Fruit fly (Drosophila melanogaster) whole organism, embryonic: Measurements from ENCODE around the gene CG2540.

Experiments
- ATbp ChIP-seq: fragments of 200-800 bp; sonication (Bioruptor generic); optimal IDR thresholded peaks from 2 replicates; lab custom pipeline; 2017; ENCODE audit warnings: missing biosample characterization, mild to moderate bottlenecking, missing genetic modification characterization, missing genetic modification reagents
- Adf1 ChIP-seq: fragments of 200-800 bp; sonication (Bioruptor generic); IDR thresholded peaks from 2 replicates; pipeline ENCODE4 v1.3.6; 2022; ENCODE audit warnings: missing biosample characterization, missing genetic modification characterization
- Antp ChIP-seq: fragments of 200-800 bp; sonication (Bioruptor generic); optimal IDR thresholded peaks from 3 replicates; lab custom pipeline; 2016; ENCODE audit warnings: missing biosample characterization, missing genetic modification characterization
- Atf3 ChIP-seq: fragments of 200-800 bp; sonication (Bioruptor generic); optimal IDR thresholded peaks from 3 replicates; lab custom pipeline; 2016; ENCODE audit warnings: missing biosample characterization, missing genetic modification characterization
- BtbVII ChIP-seq: fragments of 200-800 bp; sonication (Bioruptor generic); optimal IDR thresholded peaks from 3 replicates; lab custom pipeline; 2017; ENCODE audit warnings: missing biosample characterization, mild to moderate bottlenecking, missing genetic modification characterization
- CG11093 ChIP-seq: fragments of 200-800 bp; sonication (Bioruptor generic); IDR thresholded peaks from 3 replicates; pipeline ENCODE4 v1.3.6; 2022; ENCODE audit warnings: missing biosample characterization, missing genetic modification characterization
- CG12155 ChIP-seq: fragments of 200-800 bp; sonication (Bioruptor generic); optimal IDR thresholded peaks from 3 replicates; lab custom pipeline; 2016; ENCODE audit warnings: missing biosample characterization, missing genetic modification characterization
- CG12219 ChIP-seq: fragments of 200-800 bp; sonication (Bioruptor generic); optimal IDR thresholded peaks from 3 replicates; lab custom pipeline; 2018; ENCODE audit warnings: missing biosample characterization, mild to moderate bottlenecking, missing genetic modification characterization
- CG14710 ChIP-seq: fragments of 200-800 bp; sonication (Bioruptor generic); optimal IDR thresholded peaks from 3 replicates; lab custom pipeline; 2019; ENCODE audit warnings: missing biosample characterization, mild to moderate bottlenecking, missing genetic modification characterization, moderate library complexity
- CG15514 ChIP-seq: fragments of 200-800 bp; sonication (Bioruptor generic); optimal IDR thresholded peaks from 3 replicates; lab custom pipeline; 2017; ENCODE audit warnings: missing biosample characterization, missing genetic modification characterization, mild to moderate bottlenecking, moderate library complexity, missing genetic modification reagents
- CG2129 ChIP-seq: fragments of 200-800 bp; sonication (Bioruptor generic); IDR thresholded peaks from 2 replicates; pipeline ENCODE4 v1.3.6; 2022; ENCODE audit warnings: missing biosample characterization, missing genetic modification characterization; ENCODE audit not compliant: partially characterized antibody
- CG30020 ChIP-seq: fragments of 200-800 bp; optimal IDR thresholded peaks from 2 replicates; lab custom pipeline; 2019; ENCODE audit warnings: missing biosample characterization, mild to moderate bottlenecking, missing genetic modification characterization, moderate library complexity
- CG30431 ChIP-seq: fragments of 200-800 bp; sonication (Bioruptor generic); optimal IDR thresholded peaks from 2 replicates; lab custom pipeline; 2017; ENCODE audit warnings: missing biosample characterization, missing genetic modification characterization
- CG31365 ChIP-seq: fragments of 200-800 bp; sonication (Bioruptor generic); optimal IDR thresholded peaks from 2 replicates; lab custom pipeline; 2018; ENCODE audit warnings: missing biosample characterization, mild to moderate bottlenecking, missing genetic modification characterization
- CG4282 ChIP-seq: fragments of 200-800 bp; sonication (Bioruptor generic); optimal IDR thresholded peaks from 2 replicates; lab custom pipeline; 2016; ENCODE audit warnings: missing biosample characterization, missing genetic modification characterization
- CG8924 ChIP-seq: fragments of 200-800 bp; optimal IDR thresholded peaks from 3 replicates; lab custom pipeline; 2019; ENCODE audit warnings: missing biosample characterization, mild to moderate bottlenecking, missing genetic modification characterization, moderate library complexity
- CG9609 ChIP-seq: fragments of 200-800 bp; sonication (Bioruptor generic); optimal IDR thresholded peaks from 3 replicates; lab custom pipeline; 2016; ENCODE audit warnings: missing biosample characterization, missing genetic modification characterization
- CoRest ChIP-seq: fragments of 200-800 bp; sonication (Bioruptor generic); optimal IDR thresholded peaks from 3 replicates; lab custom pipeline; 2018; ENCODE audit warnings: missing biosample characterization, mild to moderate bottlenecking, missing genetic modification characterization, moderate library complexity
- Deaf1 ChIP-seq: fragments of 200-800 bp; optimal IDR thresholded peaks from 3 replicates; lab custom pipeline; 2019; ENCODE audit warnings: missing biosample characterization, mild to moderate bottlenecking, missing genetic modification characterization, moderate library complexity
- E2f2 ChIP-seq: fragments of 200-800 bp; sonication (Bioruptor generic); IDR thresholded peaks from 2 replicates; pipeline ENCODE4 v1.3.6; 2022; ENCODE audit warnings: missing biosample characterization, missing genetic modification characterization
- Ets97D ChIP-seq: fragments of 200-800 bp; sonication (Bioruptor generic); optimal IDR thresholded peaks from 3 replicates; lab custom pipeline; 2016; ENCODE audit warnings: missing biosample characterization, missing genetic modification characterization
- HHEX ChIP-seq: fragments of 200-800 bp; sonication (Bioruptor generic); optimal IDR thresholded peaks from 3 replicates; lab custom pipeline; 2017; ENCODE audit warnings: missing biosample characterization, mild to moderate bottlenecking, missing genetic modification characterization, missing genetic modification reagents
- Hr78 ChIP-seq, 2 experiments: fragments of 200-800 bp in 1 of 2; fragments of >200 bp in 1 of 2; sonication (Bioruptor generic) in 1 of 2; optimal IDR thresholded peaks; 2 replicates each; lab custom pipeline; 2017 to 2019; ENCODE audit warnings: missing biosample characterization in 2 of 2, missing genetic modification characterization in 2 of 2, mild to moderate bottlenecking in 1 of 2, moderate library complexity in 1 of 2
- Hsf ChIP-seq: fragments of 200-800 bp; sonication (Bioruptor generic); optimal IDR thresholded peaks from 3 replicates; lab custom pipeline; 2016; ENCODE audit warnings: missing biosample characterization, missing genetic modification characterization
- Mad ChIP-seq: fragments of 200-800 bp; sonication (Bioruptor generic); optimal IDR thresholded peaks from 2 replicates; lab custom pipeline; 2016; ENCODE audit warnings: missing biosample characterization, missing genetic modification characterization
- Sry-δ ChIP-seq: fragments of 200-800 bp; sonication (Bioruptor generic); optimal IDR thresholded peaks from 2 replicates; lab custom pipeline; 2016; ENCODE audit warnings: missing biosample characterization, missing genetic modification characterization
- Stat92E ChIP-seq, 3 experiments: fragments of >200 bp in 2 of 3; fragments of 200-800 bp in 1 of 3; sonication (Bioruptor generic) in 1 of 3; optimal IDR thresholded peaks; 2 replicates each; lab custom pipeline; 2017 to 2019; ENCODE audit warnings: missing biosample characterization in 3 of 3, missing genetic modification characterization in 3 of 3, mild to moderate bottlenecking in 1 of 3, moderate library complexity in 1 of 3
- Xbp1 ChIP-seq: fragments of 200-800 bp; sonication (Bioruptor generic); optimal IDR thresholded peaks from 3 replicates; lab custom pipeline; 2016; ENCODE audit warnings: missing biosample characterization, mild to moderate bottlenecking, missing genetic modification characterization
- YL-1 ChIP-seq: fragments of 200-800 bp; sonication (Bioruptor generic); optimal IDR thresholded peaks from 3 replicates; lab custom pipeline; 2017; ENCODE audit warnings: missing biosample characterization, mild to moderate bottlenecking, missing genetic modification characterization
- al ChIP-seq: fragments of 200-800 bp; sonication (Bioruptor generic); IDR thresholded peaks from 2 replicates; pipeline ENCODE4 v1.3.6; 2022; ENCODE audit warnings: missing biosample characterization, missing genetic modification characterization
- bab2 ChIP-seq: fragments of 200-800 bp; sonication (Bioruptor generic); optimal IDR thresholded peaks from 2 replicates; lab custom pipeline; 2016; ENCODE audit warnings: missing biosample characterization, missing genetic modification characterization
- cato ChIP-seq: fragments of 200-800 bp; sonication (Bioruptor generic); optimal IDR thresholded peaks from 2 replicates; lab custom pipeline; 2016; ENCODE audit warnings: missing biosample characterization, missing genetic modification characterization, borderline replicate concordance
- chinmo ChIP-seq: fragments of 200-800 bp; sonication (Bioruptor generic); IDR thresholded peaks from 4 replicates; pipeline ENCODE4 v1.3.6; 2022; ENCODE audit warnings: missing biosample characterization, missing genetic modification characterization; ENCODE audit not compliant: partially characterized antibody
- disco-r ChIP-seq: fragments of 200-800 bp; sonication (Bioruptor generic); optimal IDR thresholded peaks from 2 replicates; lab custom pipeline; 2016; ENCODE audit warnings: missing biosample characterization, missing genetic modification characterization
- dm ChIP-seq: fragments of 200-800 bp; sonication (Bioruptor generic); optimal IDR thresholded peaks from 3 replicates; lab custom pipeline; 2016; ENCODE audit warnings: missing biosample characterization, missing genetic modification characterization
- ems ChIP-seq: fragments of 200-800 bp; sonication (Bioruptor generic); optimal IDR thresholded peaks from 3 replicates; lab custom pipeline; 2016; ENCODE audit warnings: missing biosample characterization, missing genetic modification characterization
- fd64A ChIP-seq: fragments of 200-800 bp; sonication (Bioruptor generic); optimal IDR thresholded peaks from 3 replicates; lab custom pipeline; 2018; ENCODE audit warnings: missing biosample characterization, mild to moderate bottlenecking, missing genetic modification characterization
- fu2 ChIP-seq: fragments of 200-800 bp; sonication (Bioruptor generic); optimal IDR thresholded peaks from 2 replicates; lab custom pipeline; 2016; ENCODE audit warnings: missing biosample characterization, missing genetic modification characterization
- gem ChIP-seq: fragments of 200-800 bp; sonication (Bioruptor generic); optimal IDR thresholded peaks from 2 replicates; lab custom pipeline; 2019; ENCODE audit warnings: missing biosample characterization, mild to moderate bottlenecking, missing genetic modification characterization, moderate library complexity
- her ChIP-seq: fragments of 200-800 bp; sonication (Bioruptor generic); optimal IDR thresholded peaks from 2 replicates; lab custom pipeline; 2016; ENCODE audit warnings: missing biosample characterization, missing genetic modification characterization
- jumu ChIP-seq: fragments of 200-800 bp; sonication (Bioruptor generic); optimal IDR thresholded peaks from 3 replicates; lab custom pipeline; 2016; ENCODE audit warnings: missing biosample characterization, missing genetic modification characterization
- kay ChIP-seq: fragments of 200-800 bp; sonication (Bioruptor generic); optimal IDR thresholded peaks from 2 replicates; lab custom pipeline; 2016; ENCODE audit warnings: missing biosample characterization, missing genetic modification characterization
- lov ChIP-seq, 2 experiments: fragments of 200-800 bp in 1 of 2; fragments of >200 bp in 1 of 2; sonication (Bioruptor generic) in 1 of 2; IDR thresholded peaks in 1 of 2; optimal IDR thresholded peaks in 1 of 2; 2 replicates in 1 of 2; 3 replicates in 1 of 2; pipeline versions ENCODE4 v1.3.6 to Lab custom; 2017 to 2022; ENCODE audit warnings: missing biosample characterization in 1 of 2, missing genetic modification characterization in 1 of 2
- nmo ChIP-seq: fragments of 200-800 bp; sonication (Bioruptor generic); optimal IDR thresholded peaks from 2 replicates; lab custom pipeline; 2018; ENCODE audit warnings: missing biosample characterization, mild to moderate bottlenecking, missing genetic modification characterization, moderate library complexity
- salm ChIP-seq: fragments of 200-800 bp; sonication (Bioruptor generic); optimal IDR thresholded peaks from 2 replicates; lab custom pipeline; 2018; ENCODE audit warnings: missing biosample characterization, mild to moderate bottlenecking, missing genetic modification characterization
- sens-2 ChIP-seq: fragments of 200-800 bp; sonication (Bioruptor generic); IDR thresholded peaks from 2 replicates; pipeline ENCODE4 v1.3.6; 2022; ENCODE audit warnings: missing biosample characterization, missing genetic modification characterization
- sna ChIP-seq: fragments of 200-800 bp; sonication (Bioruptor generic); IDR thresholded peaks from 2 replicates; pipeline ENCODE4 v1.3.6; 2022; ENCODE audit warnings: missing biosample characterization, missing genetic modification characterization; ENCODE audit not compliant: partially characterized antibody
- stc ChIP-seq: fragments of 200-800 bp; sonication (Bioruptor generic); IDR thresholded peaks from 2 replicates; pipeline ENCODE4 v1.3.6; 2022; ENCODE audit warnings: missing biosample characterization, missing genetic modification characterization

CG2540 gene

dm6 chrX:12591223-12592120, 38.2 kb upstream of the CG2540 start (continued):
- TF ChIP-seq salm (tag; lab: Kevin White, UChicago), result no peak
- TF ChIP-seq HHEX, result peak; percentile 20
- peak; percentile 14 for TF ChIP-seq bab2 (GFP tag; lab: Kevin White, UChicago)
- peak; percentile 79 for TF ChIP-seq Adf1
- peak; percentile 70 for TF ChIP-seq gem (tag; lab: Kevin White, UChicago)
- TF ChIP-seq CG4282 (GFP tag; lab: Kevin White, UChicago), result peak; percentile 74
- TF ChIP-seq CG11093 (GFP tag; lab: Robert Waterston, UW), result no peak
- TF ChIP-seq Hr78 (GFP tag; optimal IDR thresholded peaks at IDR 0.05; lab: Kevin White, UChicago), result peak in 1 of 2 experiments; percentile 66
- 0 out of 2 replicates have a peak, but pooled peaks have one; percentile 7 for TF ChIP-seq sna (GFP tag; lab: Robert Waterston, UW)
- peak; percentile 47 for TF ChIP-seq fd64A
- TF ChIP-seq BtbVII (GFP tag; lab: Kevin White, UChicago), result peak; percentile 16
- no peak for TF ChIP-seq al (GFP tag; lab: Robert Waterston, UW)
- TF ChIP-seq CG12155, result no peak
- peak; percentile 77 for TF ChIP-seq kay (GFP tag; lab: Kevin White, UChicago)
- peak; percentile 25 for TF ChIP-seq CG30431 (GFP tag; lab: Kevin White, UChicago)
- TF ChIP-seq CG9609 (GFP tag; lab: Kevin White, UChicago), result peak; percentile 64
- TF ChIP-seq Mad, result no peak
- TF ChIP-seq Xbp1 (GFP tag; lab: Kevin White, UChicago), result peak; percentile 39
- TF ChIP-seq fu2, result no peak
- TF ChIP-seq CG31365 (tag; lab: Kevin White, UChicago), result no peak
- TF ChIP-seq her (GFP tag; lab: Kevin White, UChicago), result peak; percentile 22
- TF ChIP-seq CoRest (tag; lab: Kevin White, UChicago), result peak; percentile 65
- no peak for TF ChIP-seq Deaf1
- peak; percentile 13 for TF ChIP-seq Antp (GFP tag; lab: Kevin White, UChicago)
- TF ChIP-seq ATbp (GFP tag; lab: Kevin White, UChicago), result peak; percentile 22
- no peak for TF ChIP-seq stc
- TF ChIP-seq ems (GFP tag; lab: Kevin White, UChicago), result no peak
- peak; percentile 51 for TF ChIP-seq Hsf (GFP tag; lab: Kevin White, UChicago)
- TF ChIP-seq Sry-δ (GFP tag; lab: Kevin White, UChicago), result no peak
- peak; percentile 34 for TF ChIP-seq CG12219 (GFP tag; lab: Kevin White, UChicago)
- peak; percentile 10 for TF ChIP-seq cato
- no peak for TF ChIP-seq YL-1 (GFP tag; lab: Kevin White, UChicago)
- TF ChIP-seq chinmo (GFP tag; lab: Robert Waterston, UW), result peak; percentile 82; the same call in 3 of the 4 replicates
- TF ChIP-seq lov (optimal IDR thresholded peaks at IDR 0.05; lab: Kevin White, UChicago), result no peak
- TF ChIP-seq lov (GFP tag; IDR thresholded peaks at IDR 0.05; lab: Robert Waterston, UW), result no peak
- TF ChIP-seq disco-r (GFP tag; lab: Kevin White, UChicago), result peak; percentile 52
- TF ChIP-seq jumu (GFP tag; lab: Kevin White, UChicago), result peak; percentile 35

DNA sequence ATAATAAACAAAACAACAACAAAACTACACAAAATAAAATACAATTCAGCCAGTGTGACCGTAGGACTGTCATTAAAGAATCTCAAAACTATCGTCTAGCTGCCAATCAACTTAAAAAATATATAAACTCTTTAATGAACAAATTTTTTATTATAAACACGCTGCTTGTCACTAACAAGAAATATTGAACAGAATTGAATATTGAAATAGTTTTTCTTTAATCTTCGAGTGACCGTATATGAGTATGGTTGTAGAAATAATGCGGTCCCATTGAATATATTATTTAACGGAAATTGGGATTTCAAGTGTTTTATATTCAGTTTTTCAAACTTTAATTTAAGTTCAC, 37.6 kb upstream of the CG2540 start, which contains the start of gene LIMK1:
LIMK1 (minus strand) TSS at position 73 of the 346 bp plus-strand sequence.
- TF ChIP-seq Atf3 (GFP tag; lab: Kevin White, UChicago), result no peak
- TF ChIP-seq nmo (GFP tag; lab: Kevin White, UChicago), result peak; percentile 40
- peak; percentile 55 for TF ChIP-seq Sry-δ (GFP tag; lab: Kevin White, UChicago)
- peak; percentile 43 for TF ChIP-seq CG8924 (tag; lab: Kevin White, UChicago)
- TF ChIP-seq CG14710, result peak; percentile 66
- TF ChIP-seq CG2129, result 0 out of 2 replicates have a peak, but pooled peaks have one; percentile 17
- TF ChIP-seq Stat92E (GFP tag; optimal IDR thresholded peaks at IDR 0.05; lab: Kevin White, UChicago), result peak in 1 of 3 experiments; percentile 12
- TF ChIP-seq E2f2 (GFP tag; lab: Robert Waterston, UW), result peak; percentile 29; the same call in 1 of the 2 replicates
- peak; percentile 34 for TF ChIP-seq Ets97D (GFP tag; lab: Kevin White, UChicago)
- no peak for TF ChIP-seq dm (GFP tag; lab: Kevin White, UChicago)
- peak; percentile 10 for TF ChIP-seq gem (tag; lab: Kevin White, UChicago)
- TF ChIP-seq CG30020 (tag; lab: Kevin White, UChicago), result peak; percentile 36
- no peak for TF ChIP-seq sens-2 (GFP tag; lab: Robert Waterston, UW)
- peak; percentile 28 for TF ChIP-seq CG15514 (GFP tag; lab: Kevin White, UChicago)
